Fruit fly (Drosophila melanogaster) whole organism, embryonic: Measurements from ENCODE around the gene Blos4.
A peak's percentile ranks its signal among the peaks of the same experiment; 100 is the strongest.

Experiments used
- Antp ChIP-seq: fragments of 200-800 bp; sonication (Bioruptor generic); optimal IDR thresholded peaks from 3 replicates; lab custom pipeline; 2016; ENCODE audit warnings: missing biosample characterization, missing genetic modification characterization
- Atf-2 ChIP-seq: fragments of 200-800 bp; sonication (Bioruptor generic); optimal IDR thresholded peaks from 2 replicates; lab custom pipeline; 2016; ENCODE audit warnings: missing biosample characterization, missing genetic modification characterization
- BEAF-32 ChIP-seq: fragments of 200-800 bp; sonication (Bioruptor generic); optimal IDR thresholded peaks from 3 replicates; lab custom pipeline; 2017; ENCODE audit warnings: missing biosample characterization, missing genetic modification characterization, mild to moderate bottlenecking, moderate library complexity, missing genetic modification reagents
- CG10267 ChIP-seq: fragments of 200-800 bp; sonication (Bioruptor generic); optimal IDR thresholded peaks from 2 replicates; lab custom pipeline; 2018; ENCODE audit warnings: missing biosample characterization, mild to moderate bottlenecking, missing genetic modification characterization, moderate library complexity
- CG10274 ChIP-seq: fragments of 200-800 bp; sonication (Bioruptor generic); optimal IDR thresholded peaks from 3 replicates; lab custom pipeline; 2017; ENCODE audit warnings: missing biosample characterization, mild to moderate bottlenecking, missing genetic modification characterization
- CG10654 ChIP-seq: fragments of 200-800 bp; sonication (Bioruptor generic); optimal IDR thresholded peaks from 2 replicates; lab custom pipeline; 2016; ENCODE audit warnings: missing biosample characterization, missing genetic modification characterization
- CG13424 ChIP-seq: fragments of 200-800 bp; sonication (Bioruptor generic); optimal IDR thresholded peaks from 2 replicates; lab custom pipeline; 2019; ENCODE audit warnings: missing biosample characterization, mild to moderate bottlenecking, missing genetic modification characterization, moderate library complexity
- CG1647 ChIP-seq: fragments of 200-800 bp; sonication (Bioruptor generic); optimal IDR thresholded peaks from 3 replicates; lab custom pipeline; 2016; ENCODE audit warnings: missing biosample characterization, missing genetic modification characterization
- CG16863 ChIP-seq: fragments of 200-800 bp; sonication (Bioruptor generic); optimal IDR thresholded peaks from 3 replicates; lab custom pipeline; 2016; ENCODE audit warnings: missing biosample characterization, missing genetic modification characterization
- CG18599 ChIP-seq: fragments of 200-800 bp; sonication (Bioruptor generic); optimal IDR thresholded peaks from 3 replicates; lab custom pipeline; 2017; ENCODE audit warnings: missing biosample characterization, missing genetic modification characterization, mild to moderate bottlenecking, moderate library complexity, missing genetic modification reagents
- CG2199 ChIP-seq: fragments of 200-800 bp; sonication (Bioruptor generic); IDR thresholded peaks from 3 replicates; pipeline ENCODE4 v1.3.6; 2022; ENCODE audit warnings: missing biosample characterization, missing genetic modification characterization
- CG3407 ChIP-seq: fragments of 200-800 bp; sonication (Bioruptor generic); optimal IDR thresholded peaks from 2 replicates; lab custom pipeline; 2018; ENCODE audit warnings: missing biosample characterization, mild to moderate bottlenecking, missing genetic modification characterization
- CG34422 ChIP-seq: fragments of 200-800 bp; sonication (Bioruptor generic); IDR thresholded peaks from 3 replicates; pipeline ENCODE4 v1.3.6; 2022; ENCODE audit warnings: missing biosample characterization, missing genetic modification characterization
- CG3726 ChIP-seq: fragments of 200-800 bp; sonication (Bioruptor generic); IDR thresholded peaks from 3 replicates; pipeline ENCODE4, ENCODE4 v1.3.6; 2022; ENCODE audit warnings: missing biosample characterization, missing genetic modification characterization
- CG42726 ChIP-seq: fragments of 200-800 bp; sonication (Bioruptor generic); IDR thresholded peaks from 2 replicates; pipeline ENCODE4 v1.3.6; 2022; ENCODE audit warnings: missing biosample characterization, missing genetic modification characterization; ENCODE audit not compliant: partially characterized antibody
- CG4328 ChIP-seq: fragments of 200-800 bp; sonication (Bioruptor generic); optimal IDR thresholded peaks from 3 replicates; lab custom pipeline; 2017; ENCODE audit warnings: missing biosample characterization, missing genetic modification reagents, missing genetic modification characterization
- CG6689 ChIP-seq: fragments of 200-800 bp; sonication (Bioruptor generic); IDR thresholded peaks from 2 replicates; pipeline ENCODE4 v1.3.6; 2022; ENCODE audit warnings: missing biosample characterization, missing genetic modification characterization
- CG6791 ChIP-seq: fragments of 200-800 bp; sonication (Bioruptor generic); IDR thresholded peaks from 3 replicates; pipeline ENCODE4 v1.3.6; 2022; ENCODE audit warnings: missing biosample characterization, missing genetic modification characterization; ENCODE audit not compliant: partially characterized antibody
- CG7987 ChIP-seq: fragments of 200-800 bp; sonication (Bioruptor generic); optimal IDR thresholded peaks from 2 replicates; lab custom pipeline; 2018; ENCODE audit warnings: missing biosample characterization, mild to moderate bottlenecking, missing genetic modification characterization, moderate library complexity
- CG8359 ChIP-seq: fragments of 200-800 bp; sonication (Bioruptor generic); optimal IDR thresholded peaks from 2 replicates; lab custom pipeline; 2017; ENCODE audit warnings: missing biosample characterization, mild to moderate bottlenecking, missing genetic modification characterization, borderline replicate concordance
- CG9609 ChIP-seq: fragments of 200-800 bp; sonication (Bioruptor generic); optimal IDR thresholded peaks from 3 replicates; lab custom pipeline; 2016; ENCODE audit warnings: missing biosample characterization, missing genetic modification characterization
- CG9817 ChIP-seq: fragments of 200-800 bp; sonication (Bioruptor generic); optimal IDR thresholded peaks from 2 replicates; lab custom pipeline; 2018; ENCODE audit warnings: missing biosample characterization, mild to moderate bottlenecking, missing genetic modification characterization, moderate library complexity
- Deaf1 ChIP-seq: fragments of 200-800 bp; optimal IDR thresholded peaks from 3 replicates; lab custom pipeline; 2019; ENCODE audit warnings: missing biosample characterization, mild to moderate bottlenecking, missing genetic modification characterization, moderate library complexity
- Dfd ChIP-seq, 2 experiments: fragments of >200 bp; optimal IDR thresholded peaks; 2 replicates each; lab custom pipeline; 2017; ENCODE audit warnings: missing biosample characterization in 2 of 2, missing genetic modification characterization in 2 of 2
- Fer3 ChIP-seq: fragments of 200-800 bp; sonication (Bioruptor generic); optimal IDR thresholded peaks from 2 replicates; lab custom pipeline; 2018; ENCODE audit warnings: missing biosample characterization, mild to moderate bottlenecking, missing genetic modification characterization, moderate library complexity
- GATAe ChIP-seq: fragments of 200-800 bp; sonication (Bioruptor generic); conservative IDR thresholded peaks from 2 replicates; pipeline ENCODE4 v1.3.6; 2022; ENCODE audit warnings: missing biosample characterization, missing genetic modification characterization
- H2.0 ChIP-seq: fragments of 200-800 bp; sonication (Bioruptor generic); IDR thresholded peaks from 2 replicates; pipeline ENCODE4 v1.3.6; 2022; ENCODE audit warnings: missing biosample characterization, missing genetic modification characterization
- HLH54F ChIP-seq: fragments of 200-800 bp; sonication (Bioruptor generic); optimal IDR thresholded peaks from 3 replicates; lab custom pipeline; 2016; ENCODE audit warnings: missing biosample characterization, missing genetic modification characterization
- Hey ChIP-seq: fragments of 200-800 bp; sonication (Bioruptor generic); optimal IDR thresholded peaks from 3 replicates; lab custom pipeline; 2018; ENCODE audit warnings: missing biosample characterization, mild to moderate bottlenecking, missing genetic modification characterization
- Meics ChIP-seq: fragments of 200-800 bp; sonication (Bioruptor generic); optimal IDR thresholded peaks from 2 replicates; lab custom pipeline; 2017; ENCODE audit warnings: missing biosample characterization, mild to moderate bottlenecking, missing genetic modification characterization
- NC2β ChIP-seq: fragments of 200-800 bp; sonication (Bioruptor generic); optimal IDR thresholded peaks from 2 replicates; lab custom pipeline; 2016; ENCODE audit warnings: missing biosample characterization, missing genetic modification characterization
- Optix ChIP-seq: fragments of 200-800 bp; sonication (Bioruptor generic); IDR thresholded peaks from 3 replicates; pipeline ENCODE4 v1.3.6; 2022; ENCODE audit warnings: missing biosample characterization, missing genetic modification characterization
- Ssrp ChIP-seq: fragments of 200-800 bp; sonication (Bioruptor generic); optimal IDR thresholded peaks from 2 replicates; lab custom pipeline; 2018; ENCODE audit warnings: missing biosample characterization, mild to moderate bottlenecking, missing genetic modification characterization, moderate library complexity
- amos ChIP-seq: fragments of 200-800 bp; sonication (Bioruptor generic); IDR thresholded peaks from 2 replicates; pipeline ENCODE4 v1.3.6; 2022; ENCODE audit warnings: missing biosample characterization, missing genetic modification characterization; ENCODE audit not compliant: partially characterized antibody
- ase ChIP-seq: fragments of 200-800 bp; sonication (Bioruptor generic); IDR thresholded peaks from 3 replicates; pipeline ENCODE4 v1.3.6; 2022; ENCODE audit warnings: missing biosample characterization, missing genetic modification characterization
- chif ChIP-seq, 2 experiments: fragments of 200-800 bp; sonication (Bioruptor generic); optimal IDR thresholded peaks; 3 replicates each; lab custom pipeline; 2016; ENCODE audit warnings: missing biosample characterization in 2 of 2, missing genetic modification characterization in 2 of 2
- disco-r ChIP-seq: fragments of 200-800 bp; sonication (Bioruptor generic); optimal IDR thresholded peaks from 2 replicates; lab custom pipeline; 2016; ENCODE audit warnings: missing biosample characterization, missing genetic modification characterization
- en ChIP-seq: fragments of 200-800 bp; sonication (Bioruptor generic); optimal IDR thresholded peaks from 2 replicates; lab custom pipeline; 2016; ENCODE audit warnings: missing biosample characterization, missing genetic modification characterization
- gcm2 ChIP-seq: fragments of 200-800 bp; sonication (Bioruptor generic); optimal IDR thresholded peaks from 2 replicates; lab custom pipeline; 2016; ENCODE audit warnings: missing biosample characterization, missing genetic modification characterization
- klu ChIP-seq: fragments of 200-800 bp; sonication (Bioruptor generic); IDR thresholded peaks from 2 replicates; pipeline ENCODE4 v1.3.6; 2022; ENCODE audit warnings: missing biosample characterization, missing genetic modification characterization
- maf-S ChIP-seq: fragments of 200-800 bp; sonication (Bioruptor generic); optimal IDR thresholded peaks from 2 replicates; lab custom pipeline; 2016; ENCODE audit warnings: missing biosample characterization, missing genetic modification characterization
- oc ChIP-seq: fragments of 200-800 bp; sonication (Bioruptor generic); optimal IDR thresholded peaks from 2 replicates; lab custom pipeline; 2018; ENCODE audit warnings: missing biosample characterization, mild to moderate bottlenecking, missing genetic modification characterization, moderate library complexity
- pho ChIP-seq: fragments of 200-800 bp; sonication (Bioruptor generic); optimal IDR thresholded peaks from 2 replicates; lab custom pipeline; 2016; ENCODE audit warnings: missing biosample characterization, missing genetic modification characterization
- ranshi ChIP-seq: fragments of 200-800 bp; sonication (Bioruptor generic); IDR thresholded peaks from 2 replicates; pipeline ENCODE4 v1.3.6; 2022; ENCODE audit warnings: missing biosample characterization, missing genetic modification characterization
- tap ChIP-seq: fragments of 200-800 bp; optimal IDR thresholded peaks from 3 replicates; lab custom pipeline; 2019; ENCODE audit warnings: missing biosample characterization, mild to moderate bottlenecking, missing genetic modification characterization, moderate library complexity
- tll ChIP-seq, 2 experiments: fragments of 200-800 bp in 1 of 2; fragments of >200 bp in 1 of 2; sonication (Bioruptor generic) in 1 of 2; optimal IDR thresholded peaks; 2 replicates each; lab custom pipeline; 2017 to 2019; ENCODE audit warnings: missing biosample characterization in 2 of 2, missing genetic modification characterization in 2 of 2, mild to moderate bottlenecking in 1 of 2, moderate library complexity in 1 of 2
- toy ChIP-seq: fragments of 200-800 bp; sonication (Bioruptor generic); IDR thresholded peaks from 2 replicates; pipeline ENCODE4 v1.3.6; 2022; ENCODE audit warnings: missing biosample characterization, missing genetic modification characterization
- usp ChIP-seq: fragments of >200 bp; optimal IDR thresholded peaks from 2 replicates; lab custom pipeline; 2017; ENCODE audit warnings: missing biosample characterization, missing genetic modification characterization
- vvl ChIP-seq: fragments of 200-800 bp; sonication (Bioruptor generic); IDR thresholded peaks from 2 replicates; pipeline ENCODE4 v1.3.6; 2022; ENCODE audit warnings: missing biosample characterization, missing genetic modification characterization

The Blos4 gene

DNA sequence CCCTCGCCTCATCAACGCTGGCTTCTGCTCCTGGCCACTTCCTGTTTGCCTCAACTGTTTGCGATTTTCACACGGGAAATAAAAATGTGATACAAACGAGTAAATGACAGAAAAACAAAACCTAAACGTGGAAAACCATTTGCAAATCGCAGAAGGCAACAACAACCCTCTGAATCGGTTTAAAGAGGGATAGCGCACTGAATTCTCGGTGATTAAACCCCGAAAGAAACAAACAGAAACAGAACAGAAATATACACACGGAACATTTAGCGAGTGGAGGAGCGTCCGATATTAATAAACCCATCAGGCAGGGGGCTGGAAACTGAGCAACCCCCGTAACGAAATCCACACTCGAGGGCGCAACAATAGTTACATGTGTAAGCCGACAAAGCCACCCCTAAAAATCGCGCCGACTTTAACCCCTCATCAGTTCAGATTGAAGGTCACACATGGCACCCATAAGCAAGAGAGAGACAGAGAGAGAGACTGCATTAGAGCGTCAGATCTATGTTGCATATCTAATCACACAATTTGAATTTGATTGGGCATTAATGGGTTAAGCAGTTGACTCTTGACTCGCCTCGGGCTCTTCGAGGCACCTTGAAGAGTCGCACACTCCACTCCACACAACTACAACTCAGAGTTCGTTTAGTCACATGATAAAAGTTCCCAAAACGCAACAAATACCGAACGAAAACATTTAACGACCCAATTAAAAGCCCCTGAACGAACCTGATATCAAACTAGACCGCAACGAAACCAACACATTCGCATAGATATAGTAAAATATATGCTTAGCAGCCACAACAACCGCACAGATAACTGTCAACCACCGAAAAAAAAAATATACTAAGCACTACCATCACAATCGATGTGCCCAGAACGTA, 17.0 kb upstream of the Blos4 start (continued):
- TF ChIP-seq CG3407 (GFP tag; lab: Kevin White, UChicago) (no peak), Deaf1 (tag; lab: Kevin White, UChicago) (peak; percentile 12), disco-r (GFP tag; lab: Kevin White, UChicago) (peak; percentile 1), CG10274 (no peak), CG3726 (no peak), HLH54F (GFP tag; lab: Kevin White, UChicago) (no peak), usp (GFP tag; lab: Kevin White, UChicago) (no peak), Dfd (GFP tag; optimal IDR thresholded peaks at IDR 0.05; lab: Kevin White, UChicago) (no peak), CG6689 (GFP tag; lab: Robert Waterston, UW) (no peak), Atf-2 (GFP tag; lab: Kevin White, UChicago) (no peak), Fer3 (tag; lab: Kevin White, UChicago) (no peak), CG16863 (GFP tag; lab: Kevin White, UChicago) (no peak), tll (GFP tag; optimal IDR thresholded peaks at IDR 0.05; lab: Kevin White, UChicago) (peak in 1 of 2 experiments; percentile 32), BEAF-32 (GFP tag; lab: Kevin White, UChicago) (no peak), CG9609 (GFP tag; lab: Kevin White, UChicago) (no peak), tap (no peak), Hey (tag; lab: Kevin White, UChicago) (no peak), amos (GFP tag; lab: Robert Waterston, UW) (no peak), CG34422 (no peak), CG9817 (tag; lab: Kevin White, UChicago) (peak; percentile 7), CG10267 (no peak), CG1647 (GFP tag; lab: Kevin White, UChicago) (no peak), Meics (GFP tag; lab: Kevin White, UChicago) (no peak), oc (tag; lab: Kevin White, UChicago) (no peak), H2.0 (GFP tag; lab: Robert Waterston, UW) (no peak), ranshi (GFP tag; lab: Robert Waterston, UW) (no peak), Ssrp (no peak), klu (GFP tag; lab: Robert Waterston, UW) (no peak), Optix (GFP tag; lab: Robert Waterston, UW) (no peak), CG8359 (GFP tag; lab: Kevin White, UChicago) (no peak), CG18599 (GFP tag; lab: Kevin White, UChicago) (peak; percentile 62), pho (GFP tag; lab: Kevin White, UChicago) (no peak), en (no peak), CG13424 (no peak), CG4328 (GFP tag; lab: Kevin White, UChicago) (no peak), NC2β (no peak), Antp (GFP tag; lab: Kevin White, UChicago) (peak; percentile 35), gcm2 (GFP tag; lab: Kevin White, UChicago) (no peak), CG7987 (no peak), vvl (GFP tag; lab: Robert Waterston, UW) (no peak; the same call in 1 of the 2 replicates), chif (GFP tag; optimal IDR thresholded peaks at IDR 0.05; lab: Kevin White, UChicago) (no peak), CG2199 (GFP tag; lab: Robert Waterston, UW) (peak; percentile 50; the same call in 2 of the 3 replicates), ase (GFP tag; lab: Robert Waterston, UW) (no peak), CG42726 (GFP tag; lab: Robert Waterston, UW) (no peak), CG10654 (GFP tag; lab: Kevin White, UChicago) (no peak), toy (GFP tag; lab: Robert Waterston, UW) (no peak), CG6791 (GFP tag; lab: Robert Waterston, UW) (no peak), maf-S (GFP tag; lab: Kevin White, UChicago) (no peak), GATAe (GFP tag; lab: Robert Waterston, UW) (peak; percentile 42; the same call in 1 of the 2 replicates)
